Fruit fly (Drosophila melanogaster): ENCODE results near the gene Upf1.

DNA sequence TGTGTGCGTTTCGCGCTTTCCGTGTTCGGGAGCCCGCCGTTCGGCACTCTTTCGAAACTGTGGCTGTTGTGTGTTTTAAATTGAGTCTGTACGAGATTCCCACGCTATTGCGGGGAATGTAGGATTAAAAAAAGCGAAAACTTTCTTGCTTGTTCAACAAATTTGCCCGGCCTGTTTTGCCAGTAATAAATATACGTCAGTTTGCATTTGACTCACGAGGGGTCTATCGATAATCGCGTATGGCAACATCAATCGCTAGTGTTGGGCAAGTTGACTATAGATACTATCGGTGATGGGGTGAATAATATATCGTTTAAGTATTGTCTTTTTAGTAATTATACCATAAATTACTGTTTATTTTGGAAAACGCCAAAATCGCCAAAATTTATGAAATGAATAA lies at the start of gene Upf1:
- TF ChIP-seq CG5204 (GFP tag; optimal IDR thresholded peaks at IDR 0.05) (no peak), CG33017 (tag; optimal IDR thresholded peaks at IDR 0.05) (no peak), tj (GFP tag; optimal IDR thresholded peaks at IDR 0.05) (peak; percentile 56), CG12768 (GFP tag; optimal IDR thresholded peaks at IDR 0.05) (no peak), kay (GFP tag; ENCODE audit: borderline replicate concordance) (no peak), ovo (GFP tag; optimal IDR thresholded peaks at IDR 0.05) (no peak), bab1 (GFP tag; optimal IDR thresholded peaks at IDR 0.05) (peak; percentile 23), CG7045 (GFP tag; optimal IDR thresholded peaks at IDR 0.05) (no peak), cic (GFP tag; optimal IDR thresholded peaks at IDR 0.05) (no peak), Mnt (GFP tag; optimal IDR thresholded peaks at IDR 0.05) (peak; percentile 35), toe (GFP tag; optimal IDR thresholded peaks at IDR 0.05) (no peak), CG14711 (tag; optimal IDR thresholded peaks at IDR 0.05) (no peak)
